Fruit fly (Drosophila melanogaster) whole organism, embryonic: ENCODE results near the gene CG18808.

Experiments
- Abd-B ChIP-seq: fragments of 200-800 bp; sonication (Bioruptor generic); optimal IDR thresholded peaks from 2 replicates; lab custom pipeline; 2018; ENCODE audit warnings: missing biosample characterization, mild to moderate bottlenecking, missing genetic modification characterization, moderate library complexity
- Atf-2 ChIP-seq: fragments of 200-800 bp; sonication (Bioruptor generic); optimal IDR thresholded peaks from 2 replicates; lab custom pipeline; 2016; ENCODE audit warnings: missing biosample characterization, missing genetic modification characterization
- CG10147 ChIP-seq: fragments of 200-800 bp; sonication (Bioruptor generic); optimal IDR thresholded peaks from 2 replicates; lab custom pipeline; 2019; ENCODE audit warnings: missing biosample characterization, mild to moderate bottlenecking, missing genetic modification characterization, moderate library complexity
- CG11560 ChIP-seq: fragments of 200-800 bp; sonication (Bioruptor generic); IDR thresholded peaks from 3 replicates; pipeline ENCODE4 v1.3.6; 2022; ENCODE audit warnings: missing biosample characterization, missing genetic modification characterization
- CG11723 ChIP-seq: fragments of 200-800 bp; sonication (Bioruptor generic); optimal IDR thresholded peaks from 2 replicates; lab custom pipeline; 2017; ENCODE audit warnings: missing biosample characterization, mild to moderate bottlenecking, missing genetic modification characterization
- CG12942 ChIP-seq: fragments of 200-800 bp; sonication (Bioruptor generic); optimal IDR thresholded peaks from 3 replicates; lab custom pipeline; 2016; ENCODE audit warnings: missing biosample characterization, missing genetic modification characterization
- CG13624 ChIP-seq: fragments of 200-800 bp; sonication (Bioruptor generic); optimal IDR thresholded peaks from 2 replicates; lab custom pipeline; 2016; ENCODE audit warnings: missing biosample characterization, missing genetic modification characterization
- CG15601 ChIP-seq: fragments of 200-800 bp; sonication (Bioruptor generic); optimal IDR thresholded peaks from 3 replicates; lab custom pipeline; 2019; ENCODE audit warnings: missing biosample characterization, mild to moderate bottlenecking, missing genetic modification characterization, moderate library complexity
- CG17359 ChIP-seq: fragments of 200-800 bp; sonication (Bioruptor generic); optimal IDR thresholded peaks from 3 replicates; lab custom pipeline; 2018; ENCODE audit warnings: missing biosample characterization, mild to moderate bottlenecking, missing genetic modification characterization, moderate library complexity
- CG17385 ChIP-seq: fragments of 200-800 bp; sonication (Bioruptor generic); optimal IDR thresholded peaks from 3 replicates; lab custom pipeline; 2018; ENCODE audit warnings: missing biosample characterization, mild to moderate bottlenecking, missing genetic modification characterization
- CG1792 ChIP-seq: fragments of 200-800 bp; sonication (Bioruptor generic); optimal IDR thresholded peaks from 2 replicates; lab custom pipeline; 2016; ENCODE audit warnings: missing biosample characterization, missing genetic modification characterization
- CG3163 ChIP-seq: fragments of 200-800 bp; sonication (Bioruptor generic); optimal IDR thresholded peaks from 3 replicates; lab custom pipeline; 2016; ENCODE audit warnings: missing biosample characterization, missing genetic modification characterization
- CG3281 ChIP-seq: fragments of 200-800 bp; sonication (Bioruptor generic); optimal IDR thresholded peaks from 3 replicates; lab custom pipeline; 2017; ENCODE audit warnings: missing biosample characterization, mild to moderate bottlenecking, missing genetic modification characterization
- CG3726 ChIP-seq: fragments of 200-800 bp; sonication (Bioruptor generic); IDR thresholded peaks from 3 replicates; pipeline ENCODE4, ENCODE4 v1.3.6; 2022; ENCODE audit warnings: missing biosample characterization, missing genetic modification characterization
- CG3847 ChIP-seq: fragments of 200-800 bp; sonication (Bioruptor generic); IDR thresholded peaks from 2 replicates; pipeline ENCODE4 v1.3.6; 2022; ENCODE audit warnings: missing biosample characterization, missing genetic modification characterization
- CG42726 ChIP-seq: fragments of 200-800 bp; sonication (Bioruptor generic); IDR thresholded peaks from 2 replicates; pipeline ENCODE4 v1.3.6; 2022; ENCODE audit warnings: missing biosample characterization, missing genetic modification characterization; ENCODE audit not compliant: partially characterized antibody
- CG4730 ChIP-seq: fragments of 200-800 bp; sonication (Bioruptor generic); IDR thresholded peaks from 2 replicates; pipeline ENCODE4 v1.3.6; 2022; ENCODE audit warnings: missing biosample characterization, missing genetic modification characterization
- CG6689 ChIP-seq: fragments of 200-800 bp; sonication (Bioruptor generic); IDR thresholded peaks from 2 replicates; pipeline ENCODE4 v1.3.6; 2022; ENCODE audit warnings: missing biosample characterization, missing genetic modification characterization
- CG6813 ChIP-seq: fragments of 200-800 bp; sonication (Bioruptor generic); optimal IDR thresholded peaks from 2 replicates; lab custom pipeline; 2017; ENCODE audit warnings: missing biosample characterization, missing genetic modification characterization, mild to moderate bottlenecking, moderate library complexity, missing genetic modification reagents
- CG7963 ChIP-seq: fragments of 200-800 bp; sonication (Bioruptor generic); IDR thresholded peaks from 3 replicates; pipeline ENCODE4 v1.3.6; 2022; ENCODE audit warnings: missing biosample characterization, missing genetic modification characterization; ENCODE audit not compliant: partially characterized antibody
- CG8089 ChIP-seq: fragments of 200-800 bp; sonication (Bioruptor generic); optimal IDR thresholded peaks from 3 replicates; lab custom pipeline; 2016; ENCODE audit warnings: missing biosample characterization, missing genetic modification characterization
- CG8388 ChIP-seq: fragments of 200-800 bp; sonication (Bioruptor generic); optimal IDR thresholded peaks from 2 replicates; lab custom pipeline; 2019; ENCODE audit warnings: missing biosample characterization, mild to moderate bottlenecking, missing genetic modification characterization, moderate library complexity
- Gug ChIP-seq: fragments of 200-800 bp; sonication (Bioruptor generic); IDR thresholded peaks from 4 replicates; pipeline ENCODE4 v1.3.6; 2022; ENCODE audit warnings: missing biosample characterization, missing genetic modification characterization
- HmgD ChIP-seq: fragments of 200-800 bp; sonication (Bioruptor generic); optimal IDR thresholded peaks from 3 replicates; lab custom pipeline; 2016; ENCODE audit warnings: missing biosample characterization, missing genetic modification characterization
- Hr39 ChIP-seq: fragments of >200 bp; optimal IDR thresholded peaks from 2 replicates; lab custom pipeline; 2017
- Max ChIP-seq: fragments of 200-800 bp; sonication (Bioruptor generic); optimal IDR thresholded peaks from 2 replicates; lab custom pipeline; 2016; ENCODE audit warnings: missing biosample characterization, mild to moderate bottlenecking, missing genetic modification characterization
- Opbp ChIP-seq: fragments of 200-800 bp; sonication (Bioruptor generic); IDR thresholded peaks from 3 replicates; pipeline ENCODE4 v1.3.6; 2022; ENCODE audit warnings: missing biosample characterization, missing genetic modification characterization; ENCODE audit not compliant: partially characterized antibody
- Poxn ChIP-seq: fragments of 200-800 bp; sonication (Bioruptor generic); IDR thresholded peaks from 2 replicates; pipeline ENCODE4 v1.3.6; 2022; ENCODE audit warnings: missing biosample characterization, missing genetic modification characterization
- Rx ChIP-seq: fragments of 200-800 bp; sonication (Bioruptor generic); IDR thresholded peaks from 2 replicates; pipeline ENCODE4 v1.3.6; 2022; ENCODE audit warnings: missing biosample characterization, missing genetic modification characterization
- Sox100B ChIP-seq: fragments of 200-800 bp; sonication (Bioruptor generic); optimal IDR thresholded peaks from 3 replicates; lab custom pipeline; 2018; ENCODE audit warnings: missing biosample characterization, mild to moderate bottlenecking, missing genetic modification characterization
- amos ChIP-seq: fragments of 200-800 bp; sonication (Bioruptor generic); IDR thresholded peaks from 2 replicates; pipeline ENCODE4 v1.3.6; 2022; ENCODE audit warnings: missing biosample characterization, missing genetic modification characterization; ENCODE audit not compliant: partially characterized antibody
- ap ChIP-seq: fragments of 200-800 bp; sonication (Bioruptor generic); IDR thresholded peaks from 2 replicates; pipeline ENCODE4 v1.3.6; 2022; ENCODE audit warnings: missing biosample characterization, missing genetic modification characterization
- br ChIP-seq: fragments of >200 bp; optimal IDR thresholded peaks from 2 replicates; lab custom pipeline; 2017
- danr ChIP-seq: fragments of 200-800 bp; sonication (Bioruptor generic); IDR thresholded peaks from 2 replicates; pipeline ENCODE4 v1.3.6; 2022; ENCODE audit warnings: missing biosample characterization, missing genetic modification characterization
- dati ChIP-seq: fragments of 200-800 bp; sonication (Bioruptor generic); IDR thresholded peaks from 2 replicates; pipeline ENCODE4 v1.3.6; 2022; ENCODE audit warnings: missing biosample characterization, missing genetic modification characterization
- h ChIP-seq: fragments of >200 bp; optimal IDR thresholded peaks from 2 replicates; lab custom pipeline; 2017
- inv ChIP-seq: fragments of 200-800 bp; sonication (Bioruptor generic); IDR thresholded peaks from 2 replicates; pipeline ENCODE4 v1.3.6; 2022; ENCODE audit warnings: missing biosample characterization, missing genetic modification characterization; ENCODE audit not compliant: partially characterized antibody
- kah ChIP-seq: fragments of 200-800 bp; sonication (Bioruptor generic); optimal IDR thresholded peaks from 2 replicates; lab custom pipeline; 2018; ENCODE audit warnings: missing biosample characterization, mild to moderate bottlenecking, missing genetic modification characterization
- lab ChIP-seq: fragments of 200-800 bp; sonication (Bioruptor generic); optimal IDR thresholded peaks from 3 replicates; lab custom pipeline; 2017; ENCODE audit warnings: missing biosample characterization, missing genetic modification characterization, mild to moderate bottlenecking, moderate library complexity, missing genetic modification reagents
- maf-S ChIP-seq: fragments of 200-800 bp; sonication (Bioruptor generic); optimal IDR thresholded peaks from 2 replicates; lab custom pipeline; 2016; ENCODE audit warnings: missing biosample characterization, missing genetic modification characterization
- org-1 ChIP-seq: fragments of 200-800 bp; sonication (Bioruptor generic); optimal IDR thresholded peaks from 2 replicates; lab custom pipeline; 2017; ENCODE audit warnings: missing biosample characterization, missing genetic modification characterization
- pita ChIP-seq: fragments of 200-800 bp; sonication (Bioruptor generic); optimal IDR thresholded peaks from 2 replicates; lab custom pipeline; 2017; ENCODE audit warnings: missing biosample characterization, mild to moderate bottlenecking, missing genetic modification characterization
- row ChIP-seq: fragments of 200-800 bp; sonication (Bioruptor generic); IDR thresholded peaks from 3 replicates; pipeline ENCODE4 v1.3.6; 2022; ENCODE audit warnings: missing biosample characterization, missing genetic modification characterization
- sob ChIP-seq: fragments of 200-800 bp; sonication (Bioruptor generic); IDR thresholded peaks from 2 replicates; pipeline ENCODE4 v1.3.6; 2022; ENCODE audit warnings: missing biosample characterization, missing genetic modification characterization
- ssp ChIP-seq: fragments of 200-800 bp; sonication (Bioruptor generic); IDR thresholded peaks from 2 replicates; pipeline ENCODE4 v1.3.6; 2022; ENCODE audit warnings: missing biosample characterization, missing genetic modification characterization
- ttk ChIP-seq: fragments of 200-800 bp; sonication (Bioruptor generic); IDR thresholded peaks from 2 replicates; pipeline ENCODE4 v2.1.2; 2022; ENCODE audit warnings: missing biosample characterization, missing genetic modification characterization
- tx ChIP-seq: fragments of 200-800 bp; sonication (Bioruptor generic); optimal IDR thresholded peaks from 2 replicates; lab custom pipeline; 2016; ENCODE audit warnings: missing biosample characterization, missing genetic modification characterization
- vvl ChIP-seq: fragments of 200-800 bp; sonication (Bioruptor generic); IDR thresholded peaks from 2 replicates; pipeline ENCODE4 v1.3.6; 2022; ENCODE audit warnings: missing biosample characterization, missing genetic modification characterization
- zen2 ChIP-seq: fragments of 200-800 bp; sonication (Bioruptor generic); IDR thresholded peaks from 3 replicates; pipeline ENCODE4 v1.3.6; 2022; ENCODE audit warnings: missing biosample characterization, missing genetic modification characterization; ENCODE audit not compliant: partially characterized antibody
- zf30C ChIP-seq: fragments of 200-800 bp; sonication (Bioruptor generic); optimal IDR thresholded peaks from 3 replicates; lab custom pipeline; 2018; ENCODE audit warnings: missing biosample characterization, mild to moderate bottlenecking, missing genetic modification characterization

CG18808 gene

DNA sequence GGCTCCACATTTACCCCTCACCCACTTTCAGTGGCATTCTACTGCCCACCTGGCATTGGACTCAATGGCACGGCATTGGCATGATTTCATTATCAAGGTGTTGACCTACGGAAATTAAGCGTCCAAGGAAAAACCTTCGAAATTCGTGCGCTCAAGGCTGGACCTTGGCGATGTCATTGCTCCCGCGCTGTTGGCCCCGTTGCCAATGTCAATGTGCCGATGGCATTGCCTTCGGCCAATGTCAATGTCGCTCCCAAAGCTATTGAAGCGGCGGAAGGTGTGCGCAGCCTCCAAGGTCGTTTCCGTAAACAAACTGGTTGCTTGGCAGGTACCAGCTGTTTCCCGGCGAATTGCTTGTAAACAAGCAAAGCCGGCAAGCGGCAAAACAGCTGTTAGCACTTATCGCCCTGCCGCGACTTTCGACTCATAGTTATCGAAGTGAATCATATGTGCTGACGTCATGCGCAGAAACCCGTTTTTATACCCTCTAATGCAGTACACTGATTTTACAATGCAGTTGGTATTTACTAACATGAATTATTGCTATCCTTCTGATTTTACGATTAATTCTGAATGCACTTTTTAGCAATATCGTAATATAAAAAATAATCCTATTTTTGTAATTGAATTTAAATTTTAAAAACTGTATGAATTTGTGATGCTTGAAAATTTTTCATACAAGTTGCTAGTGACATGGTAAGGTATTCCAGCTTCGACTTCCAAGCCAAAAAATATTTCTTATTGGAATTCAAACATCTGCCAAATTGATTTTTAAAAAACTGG is 17.3 kb upstream of the CG18808 start (continued):
- TF ChIP-seq zen2 (GFP tag; lab: Robert Waterston, UW), result peak; percentile 81
- peak; percentile 92 for TF ChIP-seq CG8388
- peak; percentile 53; the same call in 1 of the 2 replicates for TF ChIP-seq amos
- no peak for TF ChIP-seq inv (GFP tag; lab: Robert Waterston, UW)
- TF ChIP-seq HmgD (GFP tag; lab: Kevin White, UChicago), result peak; percentile 56
- TF ChIP-seq danr (GFP tag; lab: Robert Waterston, UW), result peak; percentile 83
- TF ChIP-seq org-1 (GFP tag; lab: Kevin White, UChicago), result peak; percentile 88
- no peak for TF ChIP-seq br (lab: Kevin White, UChicago)
- peak; percentile 81 for TF ChIP-seq tx (GFP tag; lab: Kevin White, UChicago)
- no peak for TF ChIP-seq CG7963 (GFP tag; lab: Robert Waterston, UW)
- TF ChIP-seq sob, result peak; percentile 98
- peak; percentile 85 for TF ChIP-seq kah (GFP tag; lab: Kevin White, UChicago)
- TF ChIP-seq CG17385 (GFP tag; lab: Kevin White, UChicago), result peak; percentile 90
- TF ChIP-seq CG11560 (tag; lab: Robert Waterston, UW), result peak; percentile 83
- TF ChIP-seq CG6813 (GFP tag; lab: Kevin White, UChicago), result peak; percentile 91
- no peak for TF ChIP-seq zf30C
- TF ChIP-seq CG3163 (GFP tag; lab: Kevin White, UChicago), result peak; percentile 69
- peak; percentile 93 for TF ChIP-seq CG12942 (GFP tag; lab: Kevin White, UChicago)
- peak; percentile 95 for TF ChIP-seq ap (GFP tag; lab: Robert Waterston, UW)
- peak; percentile 94 for TF ChIP-seq CG3281 (GFP tag; lab: Kevin White, UChicago)
- peak; percentile 88 for TF ChIP-seq CG3726
- peak; percentile 81 for TF ChIP-seq maf-S (GFP tag; lab: Kevin White, UChicago)
- peak; percentile 93 for TF ChIP-seq CG13624 (GFP tag; lab: Kevin White, UChicago)
- peak; percentile 96 for TF ChIP-seq Gug
- peak; percentile 94 for TF ChIP-seq CG17359
- TF ChIP-seq CG15601, result no peak
- peak; percentile 99 for TF ChIP-seq row
- TF ChIP-seq Rx (GFP tag; lab: Robert Waterston, UW), result peak; percentile 96
- TF ChIP-seq h (lab: Kevin White, UChicago), result no peak
- peak; percentile 97 for TF ChIP-seq lab (GFP tag; lab: Kevin White, UChicago)
- no peak for TF ChIP-seq pita
- TF ChIP-seq Atf-2 (GFP tag; lab: Kevin White, UChicago), result peak; percentile 88
- peak; percentile 91 for TF ChIP-seq ssp (GFP tag; lab: Robert Waterston, UW)
- peak; percentile 97 for TF ChIP-seq CG3847 (GFP tag; lab: Robert Waterston, UW)
- TF ChIP-seq CG6689 (GFP tag; lab: Robert Waterston, UW), result peak; percentile 97
- peak; percentile 81 for TF ChIP-seq CG8089 (GFP tag; lab: Kevin White, UChicago)
- TF ChIP-seq CG42726 (GFP tag; lab: Robert Waterston, UW), result no peak
- TF ChIP-seq Max (GFP tag; lab: Kevin White, UChicago), result peak; percentile 96
- TF ChIP-seq CG10147 (GFP tag; lab: Kevin White, UChicago), result peak; percentile 84
- TF ChIP-seq Opbp (GFP tag; lab: Robert Waterston, UW), result peak; percentile 52; the same call in 2 of the 3 replicates
- peak; percentile 87 for TF ChIP-seq Poxn (GFP tag; lab: Robert Waterston, UW)
- no peak for TF ChIP-seq Sox100B (GFP tag; lab: Kevin White, UChicago)
- no peak for TF ChIP-seq Hr39 (lab: Kevin White, UChicago)
- peak; percentile 88 for TF ChIP-seq CG11723 (GFP tag; lab: Kevin White, UChicago)
- TF ChIP-seq vvl, result peak; percentile 97
- peak; percentile 75 for TF ChIP-seq dati
- peak; percentile 96 for TF ChIP-seq ttk (GFP tag; lab: Robert Waterston, UW)
- peak; percentile 72 for TF ChIP-seq CG1792 (GFP tag; lab: Kevin White, UChicago)
- peak; percentile 95 for TF ChIP-seq Abd-B (GFP tag; lab: Kevin White, UChicago)
- TF ChIP-seq CG4730 (GFP tag; lab: Robert Waterston, UW), result peak; percentile 96
